Worm (Caenorhabditis elegans): ENCODE results near the gene F26G1.9.
A peak's percentile ranks its signal among the peaks of the same experiment; 100 is the strongest.

The F26G1.9 gene

ce11 chrII:4791272-4791671, 17.5 kb upstream of the F26G1.9 start, which contains the start of gene F26G1.1 (continued):
- TF ChIP-seq ztf-25 (GFP tag; IDR thresholded peaks at IDR 0.05), result 0 out of 2 replicates have a peak, but pooled peaks have one; percentile 18
- peak; percentile 84 for TF ChIP-seq ZK185.1 (tag; optimal IDR thresholded peaks at IDR 0.05; ENCODE audit: poor library complexity, severe bottlenecking)
- TF ChIP-seq hsf-1 (GFP tag; IDR thresholded peaks at IDR 0.05), result no peak
- peak; percentile 6 for TF ChIP-seq tlf-1 (GFP tag; optimal IDR thresholded peaks at IDR 0.05)
- TF ChIP-seq F33H1.4 (GFP tag; IDR thresholded peaks at IDR 0.05), result peak; percentile 55
- TF ChIP-seq hlh-12 (tag; optimal IDR thresholded peaks at IDR 0.05), result no peak
- TF ChIP-seq let-607 (tag; optimal IDR thresholded peaks at IDR 0.05), result peak in 1 of 2 experiments; percentile 34
- TF ChIP-seq madf-10 (tag; optimal IDR thresholded peaks at IDR 0.05), result peak; percentile 24
- no peak for TF ChIP-seq nhr-80 (tag; optimal IDR thresholded peaks at IDR 0.05)
- peak; percentile 37 for TF ChIP-seq egrh-3 (GFP tag; IDR thresholded peaks at IDR 0.05)
- TF ChIP-seq B0336.3 (GFP tag; IDR thresholded peaks at IDR 0.05), result no peak
- no peak for TF ChIP-seq nfya-2 (GFP tag; IDR thresholded peaks at IDR 0.05)
- peak; percentile 1 for TF ChIP-seq F10E7.11 (tag; optimal IDR thresholded peaks at IDR 0.05)
- no peak for TF ChIP-seq ekl-4 (GFP tag; IDR thresholded peaks at IDR 0.05)
- TF ChIP-seq K11D2.4 (GFP tag; IDR thresholded peaks at IDR 0.05), result peak; percentile 62
- no peak for TF ChIP-seq ztf-26 (tag; optimal IDR thresholded peaks at IDR 0.05)
- TF ChIP-seq F23B12.7 (tag; optimal IDR thresholded peaks at IDR 0.05; ENCODE audit: insufficient read depth), result peak; percentile 2
- TF ChIP-seq efl-1 (GFP tag; optimal IDR thresholded peaks at IDR 0.05), result peak; percentile 59
- TF ChIP-seq nhr-179 (tag; optimal IDR thresholded peaks at IDR 0.05), result no peak
- peak; percentile 68 for TF ChIP-seq madf-6 (GFP tag; IDR thresholded peaks at IDR 0.05)
- peak; percentile 54; the same call in 1 of the 2 replicates for TF ChIP-seq dox-1 (GFP tag; IDR thresholded peaks at IDR 0.05)
- peak; percentile 51 for TF ChIP-seq F22D6.2 (tag; optimal IDR thresholded peaks at IDR 0.05)
- TF ChIP-seq him-1 (tag; optimal IDR thresholded peaks at IDR 0.05), result peak; percentile 1
- no peak for TF ChIP-seq F52B5.7 (tag; optimal IDR thresholded peaks at IDR 0.05)
- peak; percentile 52 for TF ChIP-seq hrde-1 (tag; optimal IDR thresholded peaks at IDR 0.05; ENCODE audit: borderline replicate concordance)
- TF ChIP-seq xnd-1 (tag; optimal IDR thresholded peaks at IDR 0.05), result peak; percentile 22
- peak; percentile 41; the same call in 1 of the 2 replicates for TF ChIP-seq D2030.7 (GFP tag; IDR thresholded peaks at IDR 0.05)
- TF ChIP-seq F57C9.4 (tag; optimal IDR thresholded peaks at IDR 0.05), result no peak
- no peak for TF ChIP-seq unc-62 (GFP tag; optimal IDR thresholded peaks at IDR 0.05)
- peak in 1 of 3 experiments; percentile 86 for TF ChIP-seq lin-35 (GFP tag; optimal IDR thresholded peaks at IDR 0.05)
- TF ChIP-seq F37B4.10 (GFP tag; IDR thresholded peaks at IDR 0.05), result no peak
- TF ChIP-seq ztf-18 (tag; optimal IDR thresholded peaks at IDR 0.05), result no peak

- no peak for TF ChIP-seq T26A5.8 (tag; optimal IDR thresholded peaks at IDR 0.05)
- peak; percentile 85 for TF ChIP-seq attf-3 (GFP tag; conservative IDR thresholded peaks at IDR 0.05)
Measured at ce11 chrII:4790687-4791086, 16.9 kb upstream of the F26G1.9 start.

ce11 chrII:4789835-4790343, 16.1 kb upstream of the F26G1.9 start, which contains the start of gene F26G1.15:
Gene F26G1.15 (plus strand): TSS chrII:4790293.
- no peak for TF ChIP-seq ztf-26 (tag; optimal IDR thresholded peaks at IDR 0.05)
- no peak for TF ChIP-seq aptf-2 (GFP tag; conservative IDR thresholded peaks at IDR 0.05)
- no peak for TF ChIP-seq zim-3 (tag; optimal IDR thresholded peaks at IDR 0.05)
- no peak for TF ChIP-seq die-1 (tag; optimal IDR thresholded peaks at IDR 0.05)

Data from whole organism, young adult.